Fruit fly (Drosophila melanogaster) S2 (cell line): ENCODE data around the gene Wbp2.

ENCODE experiments used
- CG8478 ChIP-seq: fragments of >200 bp; optimal IDR thresholded peaks from 2 replicates; lab custom pipeline; 2018
- CTCF ChIP-seq, 2 experiments: fragments of >200 bp; optimal IDR thresholded peaks; 2 replicates each; lab custom pipeline; 2018

DNA sequence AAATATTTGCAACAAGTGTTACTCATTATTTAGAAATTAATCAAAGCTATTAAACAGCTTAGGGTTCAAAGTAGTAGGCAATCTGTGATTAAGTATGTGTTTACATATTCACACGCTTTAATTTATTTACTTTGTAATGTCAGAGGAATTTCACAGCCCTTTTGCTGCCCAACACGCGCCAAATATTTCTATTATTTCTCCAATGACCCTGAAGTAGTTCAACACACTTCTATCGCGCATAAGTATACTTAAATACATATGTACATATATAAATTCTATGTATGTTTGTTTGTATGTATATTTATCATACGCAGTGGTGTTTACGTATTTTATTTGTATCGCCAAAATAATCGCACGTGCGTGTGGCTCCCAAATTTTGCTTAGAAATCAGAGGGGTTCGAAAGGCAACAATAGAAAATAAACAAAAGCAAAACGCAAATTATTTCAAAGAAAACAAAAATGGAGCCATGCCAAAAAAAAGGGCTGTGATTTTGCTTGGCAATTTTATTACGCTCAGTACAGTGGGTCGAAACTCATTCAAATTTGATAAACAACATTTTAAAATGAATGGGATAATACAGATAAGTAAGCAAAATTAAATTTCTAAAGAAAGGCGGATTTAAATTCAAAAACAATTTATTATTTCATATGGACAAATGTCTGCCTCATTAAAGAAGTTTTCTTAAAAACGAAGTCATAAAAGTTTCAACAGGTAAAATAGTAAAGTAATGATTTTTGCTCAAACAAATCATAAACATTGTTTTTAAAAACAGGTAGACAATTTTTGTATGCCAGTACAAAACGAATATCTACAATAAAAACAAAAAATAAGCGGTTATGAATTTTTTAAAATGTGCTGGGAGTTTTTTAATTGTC, 46.6 kb upstream of the Wbp2 start:
- no peak for TF ChIP-seq CTCF (optimal IDR thresholded peaks at IDR 0.05; lab: Kevin White, UChicago)
- no peak for TF ChIP-seq CG8478 (lab: Kevin White, UChicago)
